Worm (Caenorhabditis elegans) whole organism, mixed stage, embryonic: ENCODE results near the gene fipp-1.
A peak's percentile ranks its signal among the peaks of the same experiment; 100 is the strongest.

Source experiments
- M03D4.4 ChIP-seq: sonication (generic microtip); optimal IDR thresholded peaks from 2 replicates; lab custom pipeline; 2017; ENCODE audit warnings: mild to moderate bottlenecking, missing genetic modification characterization, missing compliant biosample characterization
- blmp-1 ChIP-seq: fragments of 150-350 bp; optimal IDR thresholded peaks from 2 replicates; lab custom pipeline; 2014; ENCODE audit warnings: missing biosample characterization, missing genetic modification characterization
- ceh-39 ChIP-seq: fragments of 150-350 bp; optimal IDR thresholded peaks from 2 replicates; lab custom pipeline; 2014; ENCODE audit warnings: missing biosample characterization, missing genetic modification characterization
- ces-1 ChIP-seq: fragments of 150-350 bp; optimal IDR thresholded peaks from 2 replicates; lab custom pipeline; 2014; ENCODE audit warnings: missing biosample characterization, missing genetic modification reagents, missing genetic modification characterization
- cnd-1 ChIP-seq: fragments of 200-800 bp; sonication (Bioruptor generic); optimal IDR thresholded peaks from 2 replicates; lab custom pipeline; 2018; ENCODE audit warnings: mild to moderate bottlenecking, missing genetic modification characterization, missing compliant biosample characterization
- drap-1 ChIP-seq: fragments of 200-800 bp; sonication (Bioruptor generic); optimal IDR thresholded peaks from 3 replicates; lab custom pipeline; 2018; ENCODE audit warnings: mild to moderate bottlenecking, missing genetic modification characterization, missing compliant biosample characterization
- elt-1 ChIP-seq: sonication (generic microtip); optimal IDR thresholded peaks from 2 replicates; lab custom pipeline; 2017; ENCODE audit warnings: missing genetic modification characterization, mild to moderate bottlenecking, missing compliant biosample characterization, antibody characterized with exemption, moderate library complexity, borderline replicate concordance; ENCODE audit not compliant: insufficient read depth
- elt-3 ChIP-seq: fragments of 150-350 bp; optimal IDR thresholded peaks from 2 replicates; lab custom pipeline; 2014; ENCODE audit warnings: missing biosample characterization, missing genetic modification characterization
- flh-1 ChIP-seq: fragments of 200-800 bp; sonication (Bioruptor generic); optimal IDR thresholded peaks from 2 replicates; lab custom pipeline; 2018; ENCODE audit warnings: mild to moderate bottlenecking, missing genetic modification characterization, moderate library complexity, missing compliant biosample characterization
- ham-2 ChIP-seq: fragments of 200-800 bp; sonication (Bioruptor generic); optimal IDR thresholded peaks from 2 replicates; lab custom pipeline; 2018; ENCODE audit warnings: mild to moderate bottlenecking, missing genetic modification characterization, missing compliant biosample characterization
- hlh-1 ChIP-seq: fragments of 150-350 bp; optimal IDR thresholded peaks from 2 replicates; lab custom pipeline; 2014; ENCODE audit warnings: missing biosample characterization, missing genetic modification reagents, missing genetic modification characterization
- lin-13 ChIP-seq: fragments of 150-350 bp; optimal IDR thresholded peaks from 2 replicates; lab custom pipeline; 2014; ENCODE audit warnings: missing biosample characterization, missing genetic modification characterization
- lsy-2 ChIP-seq: fragments of 150-350 bp; optimal IDR thresholded peaks from 2 replicates; lab custom pipeline; 2014; ENCODE audit warnings: missing biosample characterization, missing genetic modification characterization
- mab-5 ChIP-seq: fragments of 150-350 bp; optimal IDR thresholded peaks from 2 replicates; lab custom pipeline; 2014; ENCODE audit warnings: missing biosample characterization, missing genetic modification characterization
- mep-1 ChIP-seq: fragments of 150-350 bp; optimal IDR thresholded peaks from 2 replicates; lab custom pipeline; 2017; ENCODE audit warnings: missing biosample characterization, missing genetic modification reagents, missing genetic modification characterization, inconsistent platforms
- mls-2 ChIP-seq: sonication (generic microtip); optimal IDR thresholded peaks from 2 replicates; lab custom pipeline; 2016; ENCODE audit warnings: mild to moderate bottlenecking, missing genetic modification characterization, moderate library complexity, missing compliant biosample characterization
- nhr-12 ChIP-seq: fragments of 150-350 bp; optimal IDR thresholded peaks from 2 replicates; lab custom pipeline; 2014; ENCODE audit warnings: missing biosample characterization, missing genetic modification characterization
- nhr-2 ChIP-seq: fragments of 150-350 bp; optimal IDR thresholded peaks from 2 replicates; lab custom pipeline; 2014; ENCODE audit warnings: missing biosample characterization, missing genetic modification characterization
- nhr-237 ChIP-seq: fragments of 150-350 bp; optimal IDR thresholded peaks from 2 replicates; lab custom pipeline; 2014; ENCODE audit warnings: missing biosample characterization, missing genetic modification characterization
- nhr-28 ChIP-seq: fragments of 150-350 bp; optimal IDR thresholded peaks from 2 replicates; lab custom pipeline; 2014; ENCODE audit warnings: missing biosample characterization, missing genetic modification characterization
- nhr-76 ChIP-seq: sonication (generic microtip); optimal IDR thresholded peaks from 2 replicates; lab custom pipeline; 2017; ENCODE audit warnings: missing biosample characterization, missing genetic modification characterization
- pha-4 ChIP-seq: fragments of 150-350 bp; optimal IDR thresholded peaks from 2 replicates; lab custom pipeline; 2018; ENCODE audit warnings: missing biosample characterization, missing genetic modification reagents, missing genetic modification characterization
- sem-2 ChIP-seq: fragments of 200-800 bp; sonication (Bioruptor generic); optimal IDR thresholded peaks from 2 replicates; lab custom pipeline; 2018; ENCODE audit warnings: mild to moderate bottlenecking, missing genetic modification characterization, missing compliant biosample characterization
- sptf-1 ChIP-seq: sonication (generic microtip); optimal IDR thresholded peaks from 2 replicates; lab custom pipeline; 2017; ENCODE audit warnings: mild to moderate bottlenecking, missing genetic modification characterization, moderate library complexity, missing compliant biosample characterization
- tbx-8 ChIP-seq: fragments of 200-800 bp; sonication (Bioruptor generic); optimal IDR thresholded peaks from 2 replicates; lab custom pipeline; 2018; ENCODE audit warnings: mild to moderate bottlenecking, missing genetic modification characterization, moderate library complexity, missing compliant biosample characterization
- unc-39 ChIP-seq: fragments of 150-350 bp; optimal IDR thresholded peaks from 2 replicates; lab custom pipeline; 2014; ENCODE audit warnings: missing biosample characterization, missing genetic modification characterization
- unc-62 ChIP-seq: fragments of 150-350 bp; optimal IDR thresholded peaks from 2 replicates; lab custom pipeline; 2014; ENCODE audit warnings: missing biosample characterization, missing genetic modification reagents, missing genetic modification characterization
- ztf-11 ChIP-seq: fragments of 150-350 bp; optimal IDR thresholded peaks from 2 replicates; lab custom pipeline; 2014; ENCODE audit warnings: missing biosample characterization, missing genetic modification characterization

fipp-1 gene

DNA sequence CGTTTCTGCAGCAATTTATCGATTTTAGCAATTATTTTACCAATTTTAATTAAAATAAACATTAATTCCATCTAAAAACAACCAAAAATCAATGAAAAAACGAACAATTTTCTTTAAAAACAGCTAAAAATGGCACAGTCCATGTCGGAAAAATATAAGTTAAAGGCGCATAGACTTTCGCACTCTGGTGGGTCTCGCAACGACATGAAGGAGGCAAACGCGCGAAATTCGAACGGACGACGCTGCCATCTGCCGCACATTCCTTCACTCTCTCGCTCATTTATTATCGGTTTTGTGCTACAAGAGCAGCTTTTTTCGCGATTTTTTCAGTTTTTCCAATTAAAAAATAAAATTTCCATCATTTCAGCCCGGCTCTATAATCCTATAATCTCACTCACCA is 24.8 kb upstream of the fipp-1 start, which contains the start of gene mcm-7:
mcm-7 (plus strand) TSS at position 368 of the 400 bp plus-strand sequence.
- TF ChIP-seq cnd-1 (tag; lab: Kevin White, UChicago) (peak; percentile 50), lsy-2 (tag; lab: Kevin White, UChicago) (peak; percentile 74), ceh-39 (tag; lab: Kevin White, UChicago) (peak; percentile 64), mep-1 (peak; percentile 40), unc-62 (GFP tag; lab: Kevin White, UChicago) (no peak), drap-1 (GFP tag; lab: Kevin White, UChicago) (no peak), hlh-1 (tag; lab: Kevin White, UChicago) (peak; percentile 59), pha-4 (peak; percentile 78), nhr-76 (no peak), nhr-237 (tag; lab: Kevin White, UChicago) (peak; percentile 1), lin-13 (tag; lab: Kevin White, UChicago) (peak; percentile 68)

DNA sequence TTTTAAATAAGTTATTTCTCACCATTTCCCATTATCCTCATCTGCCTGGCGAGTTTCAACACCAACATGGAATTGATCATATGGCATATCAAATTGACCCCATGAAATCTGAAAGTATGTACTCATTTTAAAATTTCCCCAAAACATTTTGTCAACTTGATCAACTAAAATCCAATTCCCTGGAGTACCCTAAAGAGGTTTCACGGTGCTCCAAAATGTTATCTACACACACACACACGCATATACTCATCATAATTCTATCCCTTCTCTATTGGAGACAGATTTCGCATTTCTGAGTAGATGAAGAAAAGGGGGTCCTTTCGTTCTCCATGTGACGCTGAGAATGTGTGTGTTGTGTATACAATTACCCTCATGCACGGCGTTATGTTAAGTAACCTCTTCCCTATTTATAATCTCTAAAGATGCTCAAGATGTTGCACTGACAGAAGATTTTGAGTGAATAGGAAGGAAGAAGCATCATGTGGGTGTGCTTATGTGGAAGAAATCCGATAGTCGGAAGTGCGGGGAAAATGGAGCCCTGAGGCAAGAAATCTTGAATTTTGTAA is 15.5 kb upstream of the fipp-1 start:
- TF ChIP-seq M03D4.4 (no peak), ces-1 (peak; percentile 94)
- TF ChIP-seq, all 35 proteins: peak for 1

ce11 chrV:4357369-4357768 is 14.2 kb upstream of the fipp-1 start:
- TF ChIP-seq ces-1 (peak; percentile 100), nhr-28 (no peak), cnd-1 (tag; lab: Kevin White, UChicago) (no peak), flh-1 (GFP tag; lab: Kevin White, UChicago) (no peak), unc-62 (GFP tag; lab: Kevin White, UChicago) (peak; percentile 35)

- TF ChIP-seq nhr-28 (no peak), tbx-8 (GFP tag; lab: Kevin White, UChicago) (no peak), mep-1 (no peak), nhr-12 (tag; lab: Kevin White, UChicago) (no peak), mls-2 (peak; percentile 26), nhr-237 (tag; lab: Kevin White, UChicago) (no peak), blmp-1 (tag; lab: Kevin White, UChicago) (no peak), sptf-1 (tag; lab: Kevin White, UChicago) (no peak), ham-2 (GFP tag; lab: Kevin White, UChicago) (no peak), elt-1 (tag; lab: Kevin White, UChicago) (no peak), unc-39 (tag; lab: Kevin White, UChicago) (no peak), ces-1 (peak; percentile 80), lsy-2 (tag; lab: Kevin White, UChicago) (no peak)
Observed at ce11 chrV:4359127-4359526, 12.5 kb upstream of the fipp-1 start.

ce11 chrV:4360018-4360417 is 11.6 kb upstream of the fipp-1 start:
- TF ChIP-seq unc-62 (GFP tag; lab: Kevin White, UChicago) (peak; percentile 42), mep-1 (no peak)

- peak; percentile 69 for TF ChIP-seq elt-1 (tag; lab: Kevin White, UChicago)
- peak; percentile 37 for TF ChIP-seq elt-3
- TF ChIP-seq mab-5 (tag; lab: Kevin White, UChicago) = no peak
- TF ChIP-seq nhr-2 (tag; lab: Kevin White, UChicago) = peak; percentile 19
- TF ChIP-seq unc-62 (GFP tag; lab: Kevin White, UChicago) = peak; percentile 51
- TF ChIP-seq mep-1 = no peak
Observed at ce11 chrV:4361505-4361904, 10.1 kb upstream of the fipp-1 start, which contains the start of gene F32D1.3. Gene F32D1.3, minus strand, starts transcription at chrV:4361569.

ce11 chrV:4364517-4364916 is 7.1 kb upstream of the fipp-1 start, which contains the start of gene grl-13:
Gene grl-13, minus strand, starts transcription at chrV:4364617.
- no peak for TF ChIP-seq elt-1 (tag; lab: Kevin White, UChicago)
- no peak for TF ChIP-seq pha-4
- TF ChIP-seq tbx-8 (GFP tag; lab: Kevin White, UChicago) = no peak
- no peak for TF ChIP-seq sem-2
- TF ChIP-seq nhr-28 = no peak
- TF ChIP-seq ztf-11 (tag; lab: Kevin White, UChicago) = no peak
- TF ChIP-seq ces-1 = no peak
- no peak for TF ChIP-seq unc-39 (tag; lab: Kevin White, UChicago)
